Fruit fly (Drosophila melanogaster) whole organism, embryonic: ENCODE data around the gene LysRS.

Experiments
- Aef1 ChIP-seq: fragments of 200-800 bp; sonication (Bioruptor generic); IDR thresholded peaks from 3 replicates; pipeline ENCODE4 v1.3.6; 2022; ENCODE audit warnings: missing biosample characterization, missing genetic modification characterization
- Antp ChIP-seq: fragments of 200-800 bp; sonication (Bioruptor generic); optimal IDR thresholded peaks from 3 replicates; lab custom pipeline; 2016; ENCODE audit warnings: missing biosample characterization, missing genetic modification characterization
- Blimp-1 ChIP-seq: fragments of 200-800 bp; sonication (Bioruptor generic); optimal IDR thresholded peaks from 3 replicates; lab custom pipeline; 2018; ENCODE audit warnings: missing biosample characterization, missing genetic modification characterization, mild to moderate bottlenecking, moderate library complexity, missing genetic modification reagents
- CG10147 ChIP-seq: fragments of 200-800 bp; sonication (Bioruptor generic); optimal IDR thresholded peaks from 2 replicates; lab custom pipeline; 2019; ENCODE audit warnings: missing biosample characterization, mild to moderate bottlenecking, missing genetic modification characterization, moderate library complexity
- CG10274 ChIP-seq: fragments of 200-800 bp; sonication (Bioruptor generic); optimal IDR thresholded peaks from 3 replicates; lab custom pipeline; 2017; ENCODE audit warnings: missing biosample characterization, mild to moderate bottlenecking, missing genetic modification characterization
- CG1233 ChIP-seq: fragments of 200-800 bp; sonication (Bioruptor generic); optimal IDR thresholded peaks from 4 replicates; lab custom pipeline; 2018; ENCODE audit warnings: missing biosample characterization, mild to moderate bottlenecking, missing genetic modification characterization
- CG15011 ChIP-seq: fragments of 200-800 bp; sonication (Bioruptor generic); optimal IDR thresholded peaks from 3 replicates; lab custom pipeline; 2018; ENCODE audit warnings: missing biosample characterization, mild to moderate bottlenecking, missing genetic modification characterization
- CG1603 ChIP-seq: fragments of 200-800 bp; sonication (Bioruptor generic); optimal IDR thresholded peaks from 2 replicates; lab custom pipeline; 2019; ENCODE audit warnings: missing biosample characterization, mild to moderate bottlenecking, missing genetic modification characterization, moderate library complexity
- CG2116 ChIP-seq: fragments of 200-800 bp; sonication (Bioruptor generic); optimal IDR thresholded peaks from 3 replicates; lab custom pipeline; 2018; ENCODE audit warnings: missing biosample characterization, mild to moderate bottlenecking, missing genetic modification characterization
- CG30431 ChIP-seq: fragments of 200-800 bp; sonication (Bioruptor generic); optimal IDR thresholded peaks from 2 replicates; lab custom pipeline; 2017; ENCODE audit warnings: missing biosample characterization, missing genetic modification characterization
- CG31388 ChIP-seq: fragments of 200-800 bp; sonication (Bioruptor generic); optimal IDR thresholded peaks from 2 replicates; lab custom pipeline; 2016; ENCODE audit warnings: missing biosample characterization, missing genetic modification characterization
- CG4282 ChIP-seq: fragments of 200-800 bp; sonication (Bioruptor generic); optimal IDR thresholded peaks from 2 replicates; lab custom pipeline; 2016; ENCODE audit warnings: missing biosample characterization, missing genetic modification characterization
- CG5180 ChIP-seq: fragments of 200-800 bp; sonication (Bioruptor generic); optimal IDR thresholded peaks from 3 replicates; lab custom pipeline; 2017; ENCODE audit warnings: missing biosample characterization, missing genetic modification characterization, mild to moderate bottlenecking, moderate library complexity, missing genetic modification reagents
- Dll ChIP-seq: fragments of 200-800 bp; sonication (Bioruptor generic); IDR thresholded peaks from 4 replicates; pipeline ENCODE4 v1.3.6; 2022; ENCODE audit warnings: missing biosample characterization, missing genetic modification characterization; ENCODE audit not compliant: partially characterized antibody
- Doc3 ChIP-seq: fragments of 200-800 bp; sonication (Bioruptor generic); IDR thresholded peaks from 3 replicates; pipeline ENCODE4 v1.3.6; 2022; ENCODE audit warnings: missing biosample characterization, missing genetic modification characterization; ENCODE audit not compliant: partially characterized antibody
- Eip74EF ChIP-seq, 2 experiments: fragments of 200-800 bp in 1 of 2; fragments of >200 bp in 1 of 2; sonication (Bioruptor generic) in 1 of 2; optimal IDR thresholded peaks; 2 replicates each; lab custom pipeline; 2017 to 2019; ENCODE audit warnings: missing biosample characterization in 2 of 2, missing genetic modification characterization in 2 of 2, mild to moderate bottlenecking in 1 of 2, moderate library complexity in 1 of 2
- Gsc ChIP-seq: fragments of 200-800 bp; sonication (Bioruptor generic); IDR thresholded peaks from 2 replicates; pipeline ENCODE4 v1.3.6; 2022; ENCODE audit warnings: missing biosample characterization, missing genetic modification characterization
- H2.0 ChIP-seq: fragments of 200-800 bp; sonication (Bioruptor generic); IDR thresholded peaks from 2 replicates; pipeline ENCODE4 v1.3.6; 2022; ENCODE audit warnings: missing biosample characterization, missing genetic modification characterization
- HLH3B ChIP-seq: fragments of 200-800 bp; sonication (Bioruptor generic); IDR thresholded peaks from 2 replicates; pipeline ENCODE4 v1.3.6; 2022; ENCODE audit warnings: missing biosample characterization, missing genetic modification characterization
- Hmr ChIP-seq: fragments of 200-800 bp; sonication (Bioruptor generic); optimal IDR thresholded peaks from 3 replicates; lab custom pipeline; 2017; ENCODE audit warnings: mild to moderate bottlenecking, missing biosample characterization, missing genetic modification reagents, missing genetic modification characterization
- Hsf ChIP-seq: fragments of 200-800 bp; sonication (Bioruptor generic); optimal IDR thresholded peaks from 3 replicates; lab custom pipeline; 2016; ENCODE audit warnings: missing biosample characterization, missing genetic modification characterization
- Med ChIP-seq: fragments of 200-800 bp; sonication (Bioruptor generic); peaks from one replicate; lab custom pipeline; 2016; ENCODE audit warnings: missing biosample characterization, missing genetic modification characterization, mild to moderate bottlenecking, inconsistent platforms, moderate library complexity
- Myb ChIP-seq: fragments of 200-800 bp; sonication (Bioruptor generic); optimal IDR thresholded peaks from 2 replicates; lab custom pipeline; 2016; ENCODE audit warnings: missing biosample characterization, missing genetic modification characterization
- Scr ChIP-seq: fragments of 200-800 bp; sonication (Bioruptor generic); IDR thresholded peaks from 2 replicates; pipeline ENCODE4 v1.3.6; 2022; ENCODE audit warnings: missing biosample characterization, missing genetic modification characterization; ENCODE audit not compliant: partially characterized antibody
- Sin3A ChIP-seq: fragments of >200 bp; optimal IDR thresholded peaks from 2 replicates; lab custom pipeline; 2018
- Sry-δ ChIP-seq: fragments of 200-800 bp; sonication (Bioruptor generic); optimal IDR thresholded peaks from 2 replicates; lab custom pipeline; 2016; ENCODE audit warnings: missing biosample characterization, missing genetic modification characterization
- abd-A ChIP-seq: fragments of 200-800 bp; sonication (Bioruptor generic); optimal IDR thresholded peaks from 3 replicates; lab custom pipeline; 2019; ENCODE audit warnings: missing biosample characterization, mild to moderate bottlenecking, missing genetic modification characterization, moderate library complexity
- ap ChIP-seq: fragments of 200-800 bp; sonication (Bioruptor generic); IDR thresholded peaks from 2 replicates; pipeline ENCODE4 v1.3.6; 2022; ENCODE audit warnings: missing biosample characterization, missing genetic modification characterization
- fd96Cb ChIP-seq: fragments of 200-800 bp; sonication (Bioruptor generic); optimal IDR thresholded peaks from 2 replicates; lab custom pipeline; 2018; ENCODE audit warnings: missing biosample characterization, mild to moderate bottlenecking, missing genetic modification characterization, moderate library complexity
- gcm ChIP-seq: fragments of 200-800 bp; sonication (Bioruptor generic); optimal IDR thresholded peaks from 2 replicates; lab custom pipeline; 2019; ENCODE audit warnings: missing biosample characterization, mild to moderate bottlenecking, missing genetic modification characterization, moderate library complexity
- grau ChIP-seq: fragments of 200-800 bp; optimal IDR thresholded peaks from 3 replicates; lab custom pipeline; 2019; ENCODE audit warnings: missing biosample characterization, mild to moderate bottlenecking, missing genetic modification characterization, moderate library complexity
- hbn ChIP-seq: fragments of 200-800 bp; sonication (Bioruptor generic); IDR thresholded peaks from 2 replicates; pipeline ENCODE4 v1.3.6; 2022; ENCODE audit warnings: missing biosample characterization, missing genetic modification characterization; ENCODE audit not compliant: partially characterized antibody
- insv ChIP-seq, 2 experiments: fragments of 200-800 bp; sonication (Bioruptor generic); optimal IDR thresholded peaks; 3 replicates each; lab custom pipeline; 2016 to 2018; ENCODE audit warnings: missing biosample characterization in 2 of 2, missing genetic modification characterization in 2 of 2
- inv ChIP-seq: fragments of 200-800 bp; sonication (Bioruptor generic); IDR thresholded peaks from 2 replicates; pipeline ENCODE4 v1.3.6; 2022; ENCODE audit warnings: missing biosample characterization, missing genetic modification characterization; ENCODE audit not compliant: partially characterized antibody
- kah ChIP-seq: fragments of 200-800 bp; sonication (Bioruptor generic); optimal IDR thresholded peaks from 2 replicates; lab custom pipeline; 2018; ENCODE audit warnings: missing biosample characterization, mild to moderate bottlenecking, missing genetic modification characterization
- pan ChIP-seq, 4 experiments: fragments of >200 bp in 3 of 4; fragments of 200-800 bp in 1 of 4; sonication (Bioruptor generic) in 1 of 4; optimal IDR thresholded peaks in 3 of 4; IDR thresholded peaks in 1 of 4; 2 replicates each; pipeline versions ENCODE4 v1.3.6 to Lab custom; 2017 to 2022; ENCODE audit warnings: missing biosample characterization in 2 of 4, missing genetic modification characterization in 2 of 4, mixed read lengths in 1 of 4
- psq ChIP-seq: fragments of 200-800 bp; sonication (Bioruptor generic); optimal IDR thresholded peaks from 2 replicates; lab custom pipeline; 2017; ENCODE audit warnings: missing biosample characterization, missing genetic modification characterization
- pum ChIP-seq: fragments of 200-800 bp; sonication (Bioruptor generic); optimal IDR thresholded peaks from 2 replicates; lab custom pipeline; 2016; ENCODE audit warnings: missing biosample characterization, missing genetic modification characterization
- pzg ChIP-seq: fragments of 200-800 bp; sonication (Bioruptor generic); optimal IDR thresholded peaks from 3 replicates; lab custom pipeline; 2018; ENCODE audit warnings: missing biosample characterization, mild to moderate bottlenecking, missing genetic modification characterization, moderate library complexity
- sd ChIP-seq: fragments of 200-800 bp; sonication (Bioruptor generic); optimal IDR thresholded peaks from 3 replicates; lab custom pipeline; 2018; ENCODE audit warnings: missing biosample characterization, mild to moderate bottlenecking, missing genetic modification characterization, moderate library complexity
- sna ChIP-seq: fragments of 200-800 bp; sonication (Bioruptor generic); IDR thresholded peaks from 2 replicates; pipeline ENCODE4 v1.3.6; 2022; ENCODE audit warnings: missing biosample characterization, missing genetic modification characterization; ENCODE audit not compliant: partially characterized antibody
- stwl ChIP-seq: fragments of 200-800 bp; sonication (Bioruptor generic); optimal IDR thresholded peaks from 3 replicates; lab custom pipeline; 2018; ENCODE audit warnings: missing biosample characterization, mild to moderate bottlenecking, missing genetic modification characterization, moderate library complexity
- sug ChIP-seq: fragments of 200-800 bp; optimal IDR thresholded peaks from 2 replicates; lab custom pipeline; 2019; ENCODE audit warnings: missing biosample characterization, mild to moderate bottlenecking, missing genetic modification characterization, moderate library complexity
- unc-4 ChIP-seq: fragments of 200-800 bp; sonication (Bioruptor generic); IDR thresholded peaks from 2 replicates; pipeline ENCODE4 v1.3.6; 2022; ENCODE audit warnings: missing biosample characterization, missing genetic modification characterization; ENCODE audit not compliant: partially characterized antibody
- vvl ChIP-seq: fragments of 200-800 bp; sonication (Bioruptor generic); IDR thresholded peaks from 2 replicates; pipeline ENCODE4 v1.3.6; 2022; ENCODE audit warnings: missing biosample characterization, missing genetic modification characterization
- zen2 ChIP-seq: fragments of 200-800 bp; sonication (Bioruptor generic); IDR thresholded peaks from 3 replicates; pipeline ENCODE4 v1.3.6; 2022; ENCODE audit warnings: missing biosample characterization, missing genetic modification characterization; ENCODE audit not compliant: partially characterized antibody

Gene LysRS

dm6 chrX:9600818-9601732, 7.6 kb downstream of the LysRS start, which contains the start of gene Gga (continued):
- no peak for TF ChIP-seq CG31388 (GFP tag; lab: Kevin White, UChicago)
- peak; percentile 98 for TF ChIP-seq Myb (GFP tag; lab: Kevin White, UChicago)
- TF ChIP-seq Scr (GFP tag; lab: Robert Waterston, UW), result peak; percentile 85
- TF ChIP-seq Dll (GFP tag; lab: Robert Waterston, UW), result peak; percentile 87
- no peak for TF ChIP-seq CG10274 (GFP tag; lab: Kevin White, UChicago)
- TF ChIP-seq H2.0 (GFP tag; lab: Robert Waterston, UW), result 0 out of 2 replicates have a peak, but pooled peaks have one; percentile 13
- peak; percentile 75 for TF ChIP-seq stwl (tag; lab: Kevin White, UChicago)
- peak; percentile 38 for TF ChIP-seq sug
- peak; percentile 17 for TF ChIP-seq Hsf (GFP tag; lab: Kevin White, UChicago)
- TF ChIP-seq HLH3B (GFP tag; lab: Robert Waterston, UW), result no peak
- no peak for TF ChIP-seq CG4282
- TF ChIP-seq pum (GFP tag; lab: Kevin White, UChicago), result no peak
- no peak for TF ChIP-seq CG30431 (GFP tag; lab: Kevin White, UChicago)
- peak; percentile 90 for TF ChIP-seq abd-A (tag; lab: Kevin White, UChicago)
- TF ChIP-seq zen2 (GFP tag; lab: Robert Waterston, UW), result peak; percentile 86
- no peak for TF ChIP-seq psq
- 0 out of 2 replicates have a peak, but pooled peaks have one; percentile 8 for TF ChIP-seq vvl (GFP tag; lab: Robert Waterston, UW)
- no peak for TF ChIP-seq Hmr (GFP tag; lab: Kevin White, UChicago)
- TF ChIP-seq fd96Cb, result no peak
- TF ChIP-seq Eip74EF (GFP tag; optimal IDR thresholded peaks at IDR 0.05; lab: Kevin White, UChicago), result no peak
- no peak for TF ChIP-seq ap (GFP tag; lab: Robert Waterston, UW)
- TF ChIP-seq Aef1 (GFP tag; lab: Robert Waterston, UW), result peak; percentile 58; the same call in 2 of the 3 replicates
- no peak for TF ChIP-seq Antp
- TF ChIP-seq grau, result peak; percentile 5
- TF ChIP-seq Sry-δ (GFP tag; lab: Kevin White, UChicago), result peak; percentile 77
- TF ChIP-seq CG1603 (tag; lab: Kevin White, UChicago), result peak; percentile 77
- no peak for TF ChIP-seq gcm
- peak; percentile 51 for TF ChIP-seq CG2116 (GFP tag; lab: Kevin White, UChicago)
- TF ChIP-seq Gsc (GFP tag; lab: Robert Waterston, UW), result no peak
- TF ChIP-seq sna (GFP tag; lab: Robert Waterston, UW), result peak; percentile 82
- peak; percentile 93 for TF ChIP-seq pzg (GFP tag; lab: Kevin White, UChicago)
- peak; percentile 56 for TF ChIP-seq CG5180
- TF ChIP-seq unc-4 (GFP tag; lab: Robert Waterston, UW), result peak; percentile 92
- no peak for TF ChIP-seq CG15011 (GFP tag; lab: Kevin White, UChicago)
- TF ChIP-seq CG10147 (GFP tag; lab: Kevin White, UChicago), result no peak
- peak; percentile 75 for TF ChIP-seq Med (GFP tag; lab: Kevin White, UChicago)
- TF ChIP-seq inv (GFP tag; lab: Robert Waterston, UW), result peak; percentile 81
- TF ChIP-seq Blimp-1 (GFP tag; lab: Kevin White, UChicago), result no peak
- no peak for TF ChIP-seq kah (GFP tag; lab: Kevin White, UChicago)
- peak; percentile 87 for TF ChIP-seq hbn (GFP tag; lab: Robert Waterston, UW)
- TF ChIP-seq pan (optimal IDR thresholded peaks at IDR 0.05; lab: Kevin White, UChicago), result no peak
- TF ChIP-seq pan (GFP tag; optimal IDR thresholded peaks at IDR 0.05 in 1 of 2, IDR thresholded peaks at IDR 0.05 in 1 of 2), result no peak
- no peak for TF ChIP-seq CG1233
- peak in 1 of 2 experiments; percentile 2 for TF ChIP-seq insv (GFP tag; optimal IDR thresholded peaks at IDR 0.05; lab: Kevin White, UChicago)
- peak; percentile 19 for TF ChIP-seq sd (tag; lab: Kevin White, UChicago)
- TF ChIP-seq Doc3 (GFP tag; lab: Robert Waterston, UW), result peak; percentile 75
- peak; percentile 58 for TF ChIP-seq Sin3A (lab: Kevin White, UChicago)
